Fruit fly (Drosophila melanogaster) whole organism, prepupa: Measurements from ENCODE around the gene CG10597.

Experiments
- Blimp-1 ChIP-seq: fragments of 200-800 bp; sonication (Bioruptor generic); optimal IDR thresholded peaks from 3 replicates; lab custom pipeline; 2017; ENCODE audit warnings: missing biosample characterization, missing genetic modification characterization, mild to moderate bottlenecking, moderate library complexity, missing genetic modification reagents
- CG10631 ChIP-seq: fragments of 200-800 bp; sonication (Bioruptor generic); optimal IDR thresholded peaks from 2 replicates; lab custom pipeline; 2016; ENCODE audit warnings: missing biosample characterization, missing genetic modification characterization
- CG11294 ChIP-seq: fragments of 200-800 bp; sonication (Bioruptor generic); IDR thresholded peaks from 2 replicates; pipeline ENCODE4 v1.3.6; 2022; ENCODE audit warnings: missing biosample characterization, missing genetic modification characterization
- CG11762 ChIP-seq: fragments of 200-800 bp; sonication (Bioruptor generic); optimal IDR thresholded peaks from 3 replicates; lab custom pipeline; 2016; ENCODE audit warnings: missing biosample characterization, missing genetic modification characterization; ENCODE audit not compliant: insufficient read depth
- CG11902 ChIP-seq: fragments of 200-800 bp; sonication (Bioruptor generic); optimal IDR thresholded peaks from 3 replicates; lab custom pipeline; 2016; ENCODE audit warnings: missing biosample characterization, missing genetic modification characterization
- CG15336 ChIP-seq: fragments of 200-800 bp; sonication (Bioruptor generic); IDR thresholded peaks from 2 replicates; pipeline ENCODE4 v1.3.6; 2022; ENCODE audit warnings: missing biosample characterization, missing genetic modification characterization
- CG1621 ChIP-seq: fragments of 200-800 bp; sonication (Bioruptor generic); optimal IDR thresholded peaks from 3 replicates; lab custom pipeline; 2018; ENCODE audit warnings: missing biosample characterization, mild to moderate bottlenecking, missing genetic modification characterization
- CG16779 ChIP-seq: fragments of 200-800 bp; sonication (Bioruptor generic); optimal IDR thresholded peaks from 3 replicates; lab custom pipeline; 2017; ENCODE audit warnings: missing biosample characterization, mild to moderate bottlenecking, missing genetic modification characterization
- CG3032 ChIP-seq: fragments of 200-800 bp; optimal IDR thresholded peaks from 2 replicates; lab custom pipeline; 2019; ENCODE audit warnings: missing biosample characterization, mild to moderate bottlenecking, missing genetic modification characterization, moderate library complexity
- CG31627 ChIP-seq: fragments of 200-800 bp; sonication (Bioruptor generic); optimal IDR thresholded peaks from 3 replicates; lab custom pipeline; 2016; ENCODE audit warnings: missing biosample characterization, missing genetic modification characterization
- CG32006 ChIP-seq: fragments of 200-800 bp; sonication (Bioruptor generic); optimal IDR thresholded peaks from 3 replicates; lab custom pipeline; 2017; ENCODE audit warnings: missing biosample characterization, mild to moderate bottlenecking, missing genetic modification characterization
- CG34406 ChIP-seq: fragments of 200-800 bp; sonication (Bioruptor generic); optimal IDR thresholded peaks from 3 replicates; lab custom pipeline; 2016; ENCODE audit warnings: missing biosample characterization, missing genetic modification characterization
- CG3919 ChIP-seq: fragments of 200-800 bp; sonication (Bioruptor generic); optimal IDR thresholded peaks from 3 replicates; lab custom pipeline; 2016; ENCODE audit warnings: missing biosample characterization, missing genetic modification characterization
- CG4318 ChIP-seq: fragments of 200-800 bp; sonication (Bioruptor generic); optimal IDR thresholded peaks from 3 replicates; lab custom pipeline; 2017; ENCODE audit warnings: missing biosample characterization, mild to moderate bottlenecking, missing genetic modification characterization
- CG6163 ChIP-seq: fragments of 200-800 bp; sonication (Bioruptor generic); IDR thresholded peaks from 3 replicates; pipeline ENCODE4 v1.3.6; 2022; ENCODE audit warnings: missing biosample characterization, missing genetic modification characterization
- CG6276 ChIP-seq: fragments of 200-800 bp; sonication (Bioruptor generic); optimal IDR thresholded peaks from 2 replicates; lab custom pipeline; 2017; ENCODE audit warnings: missing biosample characterization, mild to moderate bottlenecking, missing genetic modification characterization
- CG6792 ChIP-seq: fragments of 200-800 bp; sonication (Bioruptor generic); optimal IDR thresholded peaks from 3 replicates; lab custom pipeline; 2016; ENCODE audit warnings: missing biosample characterization, missing genetic modification characterization
- CG7368 ChIP-seq: fragments of 200-800 bp; sonication (Bioruptor generic); optimal IDR thresholded peaks from 3 replicates; lab custom pipeline; 2016; ENCODE audit warnings: missing biosample characterization, missing genetic modification characterization
- CG8119 ChIP-seq: fragments of 200-800 bp; sonication (Bioruptor generic); IDR thresholded peaks from 3 replicates; pipeline ENCODE4 v1.3.6; 2022; ENCODE audit warnings: missing biosample characterization, missing genetic modification characterization
- CG8319 ChIP-seq: fragments of 200-800 bp; sonication (Bioruptor generic); optimal IDR thresholded peaks from 3 replicates; lab custom pipeline; 2016; ENCODE audit warnings: missing biosample characterization, missing genetic modification characterization
- Eip75B ChIP-seq: fragments of 200-800 bp; sonication (Bioruptor generic); optimal IDR thresholded peaks from 3 replicates; lab custom pipeline; 2016; ENCODE audit warnings: missing biosample characterization, missing genetic modification characterization
- Eip78C ChIP-seq: fragments of 200-800 bp; sonication (Bioruptor generic); peaks from one replicate; lab custom pipeline; 2016; ENCODE audit warnings: missing biosample characterization, missing genetic modification characterization
- Eip93F ChIP-seq: fragments of 200-800 bp; sonication (Bioruptor generic); optimal IDR thresholded peaks from 2 replicates; lab custom pipeline; 2016; ENCODE audit warnings: missing biosample characterization, mild to moderate bottlenecking, missing genetic modification characterization
- Gug ChIP-seq: fragments of 200-800 bp; sonication (Bioruptor generic); IDR thresholded peaks from 2 replicates; pipeline ENCODE4 v1.3.6; 2022; ENCODE audit warnings: missing biosample characterization, missing genetic modification characterization
- Hr39 ChIP-seq: fragments of 200-800 bp; sonication (Bioruptor generic); optimal IDR thresholded peaks from 2 replicates; lab custom pipeline; 2016; ENCODE audit warnings: missing biosample characterization, missing genetic modification characterization
- Hr4 ChIP-seq: fragments of 200-800 bp; sonication (Bioruptor generic); optimal IDR thresholded peaks from 3 replicates; lab custom pipeline; 2016; ENCODE audit warnings: missing biosample characterization, missing genetic modification characterization
- Lpt ChIP-seq: fragments of 200-800 bp; sonication (Bioruptor generic); optimal IDR thresholded peaks from 3 replicates; lab custom pipeline; 2016; ENCODE audit warnings: missing biosample characterization, missing genetic modification characterization
- Met ChIP-seq: fragments of 200-800 bp; sonication (Bioruptor generic); optimal IDR thresholded peaks from 3 replicates; lab custom pipeline; 2016; ENCODE audit warnings: missing biosample characterization, missing genetic modification characterization
- achi ChIP-seq: fragments of 200-800 bp; sonication (Bioruptor generic); optimal IDR thresholded peaks from 3 replicates; lab custom pipeline; 2016; ENCODE audit warnings: missing biosample characterization, missing genetic modification characterization
- acj6 ChIP-seq: fragments of 200-800 bp; sonication (Bioruptor generic); optimal IDR thresholded peaks from 3 replicates; lab custom pipeline; 2016; ENCODE audit warnings: missing biosample characterization, missing genetic modification characterization
- cyc ChIP-seq: fragments of 200-800 bp; sonication (Bioruptor generic); optimal IDR thresholded peaks from 3 replicates; lab custom pipeline; 2016; ENCODE audit warnings: missing biosample characterization, missing genetic modification characterization
- eg ChIP-seq: fragments of 200-800 bp; sonication (Bioruptor generic); IDR thresholded peaks from 3 replicates; pipeline ENCODE4 v1.3.6; 2022; ENCODE audit warnings: missing biosample characterization, missing genetic modification characterization
- fkh ChIP-seq: fragments of 200-800 bp; sonication (Bioruptor generic); optimal IDR thresholded peaks from 3 replicates; lab custom pipeline; 2017; ENCODE audit warnings: missing biosample characterization, mild to moderate bottlenecking, missing genetic modification characterization, moderate library complexity
- lz ChIP-seq: fragments of 200-800 bp; sonication (Bioruptor generic); optimal IDR thresholded peaks from 3 replicates; lab custom pipeline; 2016; ENCODE audit warnings: missing biosample characterization, missing genetic modification characterization
- net ChIP-seq: fragments of 200-800 bp; sonication (Bioruptor generic); optimal IDR thresholded peaks from 3 replicates; lab custom pipeline; 2016; ENCODE audit warnings: missing biosample characterization, missing genetic modification characterization
- pdm3 ChIP-seq: fragments of 200-800 bp; sonication (Bioruptor generic); optimal IDR thresholded peaks from 3 replicates; lab custom pipeline; 2016; ENCODE audit warnings: missing biosample characterization, missing genetic modification characterization
- ss ChIP-seq, 2 experiments: fragments of 200-800 bp; sonication (Bioruptor generic); optimal IDR thresholded peaks; 2 replicates in 1 of 2; 3 replicates in 1 of 2; lab custom pipeline; 2017 to 2018; ENCODE audit warnings: mild to moderate bottlenecking in 2 of 2, missing biosample characterization in 2 of 2, missing genetic modification characterization in 2 of 2, moderate library complexity in 1 of 2
- svp ChIP-seq: fragments of 200-800 bp; sonication (Bioruptor generic); peaks from one replicate; lab custom pipeline; 2016; ENCODE audit warnings: missing biosample characterization, missing genetic modification characterization

Gene CG10597

DNA sequence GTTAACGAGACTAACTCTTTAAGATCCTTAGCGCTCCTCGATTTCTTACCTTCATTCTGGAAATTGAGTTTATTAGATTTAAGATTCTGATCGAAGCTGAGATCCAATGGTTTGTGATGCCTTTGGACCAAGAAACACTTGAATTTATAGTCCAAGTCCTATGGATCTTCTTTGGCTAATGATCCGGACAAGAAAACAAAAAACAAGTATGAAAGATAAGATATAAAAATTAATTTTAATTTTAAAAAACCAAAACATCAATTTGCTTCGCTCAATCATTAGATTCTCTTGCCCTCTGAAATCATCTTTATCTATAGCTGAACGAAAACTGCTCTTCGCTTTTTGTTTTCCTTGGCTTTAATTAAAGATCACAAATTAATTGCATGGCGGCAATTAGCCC, at the start of gene CG10597:
CG10597 (minus strand) TSS at position 101 of the 400 bp plus-strand sequence.
- TF ChIP-seq CG3919 (GFP tag; lab: Kevin White, UChicago): no peak
- TF ChIP-seq CG6792: no peak
- TF ChIP-seq Lpt: no peak
- no peak for TF ChIP-seq lz
- no peak for TF ChIP-seq acj6 (GFP tag; lab: Kevin White, UChicago)
- TF ChIP-seq CG10631 (GFP tag; lab: Kevin White, UChicago): no peak
- no peak for TF ChIP-seq pdm3 (GFP tag; lab: Kevin White, UChicago)
- no peak for TF ChIP-seq Met (GFP tag; lab: Kevin White, UChicago)
- no peak for TF ChIP-seq CG8319 (GFP tag; lab: Kevin White, UChicago)
- TF ChIP-seq CG11902 (GFP tag; lab: Kevin White, UChicago): no peak
- TF ChIP-seq CG34406 (GFP tag; lab: Kevin White, UChicago): no peak
- no peak for TF ChIP-seq fkh (GFP tag; lab: Kevin White, UChicago)
- TF ChIP-seq Eip75B (GFP tag; lab: Kevin White, UChicago): no peak
- TF ChIP-seq achi: no peak
- no peak for TF ChIP-seq Blimp-1 (GFP tag; lab: Kevin White, UChicago)

DNA sequence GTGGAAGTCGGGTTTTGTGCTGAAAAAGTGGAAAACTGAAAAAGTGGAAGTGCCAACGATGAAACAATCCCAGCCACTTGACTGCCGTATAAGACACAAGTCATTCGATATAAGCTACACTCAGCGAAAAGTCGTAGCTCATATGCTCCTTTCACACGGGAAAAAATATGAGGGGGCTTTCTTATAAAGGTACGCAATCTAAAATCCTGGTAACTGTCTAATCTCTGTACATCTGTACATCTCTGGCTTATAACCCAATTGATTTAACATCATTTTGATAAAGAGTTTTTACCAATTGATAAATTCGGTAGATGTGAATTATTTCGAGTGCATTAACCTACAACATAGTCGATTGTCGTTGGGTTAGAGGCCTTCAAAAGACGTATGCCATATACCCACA, 44.0 kb upstream of the CG10597 start:
- TF ChIP-seq CG3032 (tag; lab: Kevin White, UChicago) (no peak), CG3919 (GFP tag; lab: Kevin White, UChicago) (no peak), Eip78C (GFP tag; lab: Kevin White, UChicago) (peak; percentile 70), CG15336 (peak; percentile 59), CG11294 (GFP tag; lab: Robert Waterston, UW) (no peak), Eip93F (no peak), svp (GFP tag; lab: Kevin White, UChicago) (no peak), CG6792 (no peak), CG6163 (GFP tag; lab: Robert Waterston, UW) (0 out of 3 replicates have a peak, but pooled peaks have one; percentile 26), ss (GFP tag; optimal IDR thresholded peaks at IDR 0.05; lab: Kevin White, UChicago) (no peak), Hr4 (GFP tag; lab: Kevin White, UChicago) (peak; percentile 66), CG7368 (no peak), cyc (GFP tag; lab: Kevin White, UChicago) (no peak), net (GFP tag; lab: Kevin White, UChicago) (no peak), CG8319 (GFP tag; lab: Kevin White, UChicago) (no peak), eg (GFP tag; lab: Robert Waterston, UW) (no peak), CG11762 (GFP tag; lab: Kevin White, UChicago) (no peak), Hr39 (GFP tag; lab: Kevin White, UChicago) (no peak), CG11902 (GFP tag; lab: Kevin White, UChicago) (no peak), CG16779 (tag; lab: Kevin White, UChicago) (no peak), Gug (GFP tag; lab: Robert Waterston, UW) (no peak), CG4318 (GFP tag; lab: Kevin White, UChicago) (peak; percentile 35), CG32006 (GFP tag; lab: Kevin White, UChicago) (peak; percentile 67), Eip75B (GFP tag; lab: Kevin White, UChicago) (no peak), CG6276 (GFP tag; lab: Kevin White, UChicago) (no peak), lz (no peak), CG1621 (no peak), pdm3 (GFP tag; lab: Kevin White, UChicago) (no peak), achi (no peak), CG8119 (GFP tag; lab: Robert Waterston, UW) (peak; percentile 47; the same call in 1 of the 3 replicates), fkh (GFP tag; lab: Kevin White, UChicago) (no peak), CG31627 (GFP tag; lab: Kevin White, UChicago) (no peak), acj6 (GFP tag; lab: Kevin White, UChicago) (no peak), CG10631 (GFP tag; lab: Kevin White, UChicago) (no peak)
